Fruit fly (Drosophila melanogaster) whole organism, prepupa: Measurements from ENCODE around the gene Dnali1.

ENCODE experiments used
- CG4318 ChIP-seq: fragments of 200-800 bp; sonication (Bioruptor generic); optimal IDR thresholded peaks from 3 replicates; lab custom pipeline; 2017; ENCODE audit warnings: missing biosample characterization, mild to moderate bottlenecking, missing genetic modification characterization
- CG6276 ChIP-seq: fragments of 200-800 bp; sonication (Bioruptor generic); optimal IDR thresholded peaks from 2 replicates; lab custom pipeline; 2017; ENCODE audit warnings: missing biosample characterization, mild to moderate bottlenecking, missing genetic modification characterization
- CG7368 ChIP-seq: fragments of 200-800 bp; sonication (Bioruptor generic); optimal IDR thresholded peaks from 3 replicates; lab custom pipeline; 2016; ENCODE audit warnings: missing biosample characterization, missing genetic modification characterization
- CG8632 ChIP-seq: fragments of 200-800 bp; sonication (Bioruptor generic); optimal IDR thresholded peaks from 3 replicates; lab custom pipeline; 2016; ENCODE audit warnings: missing biosample characterization, missing genetic modification characterization
- CG9139 ChIP-seq: fragments of 200-800 bp; sonication (Bioruptor generic); optimal IDR thresholded peaks from 3 replicates; lab custom pipeline; 2017; ENCODE audit warnings: missing biosample characterization, mild to moderate bottlenecking, missing genetic modification characterization
- Hr38 ChIP-seq: sonication (Bioruptor generic); optimal IDR thresholded peaks from 2 replicates; lab custom pipeline; 2016; ENCODE audit warnings: missing biosample characterization, missing genetic modification characterization
- Hr39 ChIP-seq: fragments of 200-800 bp; sonication (Bioruptor generic); optimal IDR thresholded peaks from 2 replicates; lab custom pipeline; 2016; ENCODE audit warnings: missing biosample characterization, missing genetic modification characterization
- Smox ChIP-seq: fragments of 200-800 bp; sonication (Bioruptor generic); optimal IDR thresholded peaks from 3 replicates; lab custom pipeline; 2016; ENCODE audit warnings: missing biosample characterization, missing genetic modification characterization
- dac ChIP-seq: fragments of 200-800 bp; sonication (Bioruptor generic); optimal IDR thresholded peaks from 2 replicates; lab custom pipeline; 2017; ENCODE audit warnings: missing biosample characterization, mild to moderate bottlenecking, missing genetic modification characterization
- eg ChIP-seq: fragments of 200-800 bp; sonication (Bioruptor generic); IDR thresholded peaks from 3 replicates; pipeline ENCODE4 v1.3.6; 2022; ENCODE audit warnings: missing biosample characterization, missing genetic modification characterization
- salr ChIP-seq, 2 experiments: fragments of 200-800 bp; sonication (Bioruptor generic); optimal IDR thresholded peaks; 3 replicates each; lab custom pipeline; 2016 to 2018; ENCODE audit warnings: missing biosample characterization in 2 of 2, missing genetic modification characterization in 2 of 2, mild to moderate bottlenecking in 1 of 2
- topi ChIP-seq: fragments of 200-800 bp; sonication (Bioruptor generic); optimal IDR thresholded peaks from 3 replicates; lab custom pipeline; 2016; ENCODE audit warnings: missing biosample characterization, missing genetic modification characterization
- vri ChIP-seq: fragments of 200-800 bp; sonication (Bioruptor generic); optimal IDR thresholded peaks from 3 replicates; lab custom pipeline; 2016; ENCODE audit warnings: missing biosample characterization, mild to moderate bottlenecking, missing genetic modification characterization

DNA sequence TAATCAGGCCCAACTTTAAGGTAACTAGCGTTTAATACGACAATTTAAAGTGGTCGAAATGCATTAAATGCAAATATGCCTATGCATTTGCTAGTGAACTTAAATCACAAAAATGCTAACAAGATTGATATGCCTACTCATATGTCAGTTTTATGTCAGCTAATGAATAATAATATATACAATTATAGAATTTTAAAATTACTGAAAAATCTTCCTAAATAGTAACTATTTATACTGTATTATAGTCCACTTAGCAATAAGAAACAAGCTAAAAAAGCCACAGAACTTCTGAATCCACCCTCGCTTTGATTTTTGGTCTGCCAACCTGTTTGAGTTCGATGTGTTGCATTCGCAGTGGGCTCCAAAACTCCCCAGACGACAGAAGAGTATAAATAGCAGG, 23.4 kb downstream of the Dnali1 start:
- TF ChIP-seq CG7368 (GFP tag; lab: Kevin White, UChicago) = no peak
- peak; percentile 56 for TF ChIP-seq eg (GFP tag; lab: Robert Waterston, UW)
- no peak for TF ChIP-seq CG4318 (GFP tag; lab: Kevin White, UChicago)
- no peak for TF ChIP-seq salr (GFP tag; optimal IDR thresholded peaks at IDR 0.05; lab: Kevin White, UChicago)
- no peak for TF ChIP-seq topi (GFP tag; lab: Kevin White, UChicago)
- peak; percentile 48 for TF ChIP-seq CG6276
- no peak for TF ChIP-seq Hr38 (GFP tag; lab: Kevin White, UChicago)
- TF ChIP-seq CG9139 (GFP tag; lab: Kevin White, UChicago) = no peak
- no peak for TF ChIP-seq Smox (GFP tag; lab: Kevin White, UChicago)
- TF ChIP-seq CG8632 = no peak
- TF ChIP-seq Hr39 (GFP tag; lab: Kevin White, UChicago) = no peak
- TF ChIP-seq dac (GFP tag; lab: Kevin White, UChicago) = peak; percentile 8
- TF ChIP-seq vri = no peak
